Worm (Caenorhabditis elegans) whole organism, mixed stage, embryonic: ENCODE results near the gene srt-74.

ENCODE experiments used
- ceh-39 ChIP-seq: fragments of 150-350 bp; optimal IDR thresholded peaks from 2 replicates; lab custom pipeline; 2014; ENCODE audit warnings: missing biosample characterization, missing genetic modification characterization
- ces-1 ChIP-seq: fragments of 150-350 bp; optimal IDR thresholded peaks from 2 replicates; lab custom pipeline; 2014; ENCODE audit warnings: missing biosample characterization, missing genetic modification reagents, missing genetic modification characterization
- lin-13 ChIP-seq: fragments of 150-350 bp; optimal IDR thresholded peaks from 2 replicates; lab custom pipeline; 2014; ENCODE audit warnings: missing biosample characterization, missing genetic modification characterization
- lin-32 ChIP-seq: fragments of 200-800 bp; sonication (Bioruptor generic); optimal IDR thresholded peaks from 2 replicates; lab custom pipeline; 2018; ENCODE audit warnings: mild to moderate bottlenecking, missing genetic modification characterization, missing compliant biosample characterization
- lsy-2 ChIP-seq: fragments of 150-350 bp; optimal IDR thresholded peaks from 2 replicates; lab custom pipeline; 2014; ENCODE audit warnings: missing biosample characterization, missing genetic modification characterization
- mab-5 ChIP-seq: fragments of 150-350 bp; optimal IDR thresholded peaks from 2 replicates; lab custom pipeline; 2014; ENCODE audit warnings: missing biosample characterization, missing genetic modification characterization
- mep-1 ChIP-seq: fragments of 150-350 bp; optimal IDR thresholded peaks from 2 replicates; lab custom pipeline; 2017; ENCODE audit warnings: missing biosample characterization, missing genetic modification reagents, missing genetic modification characterization, inconsistent platforms
- nhr-237 ChIP-seq: fragments of 150-350 bp; optimal IDR thresholded peaks from 2 replicates; lab custom pipeline; 2014; ENCODE audit warnings: missing biosample characterization, missing genetic modification characterization
- nhr-76 ChIP-seq: sonication (generic microtip); optimal IDR thresholded peaks from 2 replicates; lab custom pipeline; 2017; ENCODE audit warnings: missing biosample characterization, missing genetic modification characterization
- pha-4 ChIP-seq: fragments of 150-350 bp; optimal IDR thresholded peaks from 2 replicates; lab custom pipeline; 2018; ENCODE audit warnings: missing biosample characterization, missing genetic modification reagents, missing genetic modification characterization
- sem-2 ChIP-seq: fragments of 200-800 bp; sonication (Bioruptor generic); optimal IDR thresholded peaks from 2 replicates; lab custom pipeline; 2018; ENCODE audit warnings: mild to moderate bottlenecking, missing genetic modification characterization, missing compliant biosample characterization
- sptf-1 ChIP-seq: sonication (generic microtip); optimal IDR thresholded peaks from 2 replicates; lab custom pipeline; 2017; ENCODE audit warnings: mild to moderate bottlenecking, missing genetic modification characterization, moderate library complexity, missing compliant biosample characterization
- unc-62 ChIP-seq: fragments of 150-350 bp; optimal IDR thresholded peaks from 2 replicates; lab custom pipeline; 2014; ENCODE audit warnings: missing biosample characterization, missing genetic modification reagents, missing genetic modification characterization

- TF ChIP-seq pha-4 (tag; lab: Kevin White, UChicago) (no peak), mab-5 (tag; lab: Kevin White, UChicago) (no peak), ces-1 (no peak), mep-1 (tag; lab: Kevin White, UChicago) (no peak), lsy-2 (tag; lab: Kevin White, UChicago) (no peak), lin-32 (no peak), unc-62 (GFP tag; lab: Kevin White, UChicago) (no peak), ceh-39 (tag; lab: Kevin White, UChicago) (no peak), lin-13 (tag; lab: Kevin White, UChicago) (no peak), sptf-1 (tag; lab: Kevin White, UChicago) (no peak), sem-2 (GFP tag; lab: Kevin White, UChicago) (no peak), nhr-76 (tag; lab: Kevin White, UChicago) (no peak), nhr-237 (tag; lab: Kevin White, UChicago) (no peak)
Observed at ce11 chrV:14317204-14317603, 35.1 kb upstream of the srt-74 start.
